Fruit fly (Drosophila melanogaster) whole organism, embryonic: ENCODE data around the gene CG13676.

Experiments
- Awh ChIP-seq: fragments of 200-800 bp; sonication (Bioruptor generic); IDR thresholded peaks from 2 replicates; pipeline ENCODE4, ENCODE4 v1.3.6; 2022; ENCODE audit warnings: missing biosample characterization, missing genetic modification characterization
- Bteb2 ChIP-seq: fragments of 200-800 bp; sonication (Bioruptor generic); optimal IDR thresholded peaks from 2 replicates; lab custom pipeline; 2016; ENCODE audit warnings: missing biosample characterization, missing genetic modification characterization
- CG10267 ChIP-seq: fragments of 200-800 bp; sonication (Bioruptor generic); optimal IDR thresholded peaks from 2 replicates; lab custom pipeline; 2018; ENCODE audit warnings: missing biosample characterization, mild to moderate bottlenecking, missing genetic modification characterization, moderate library complexity
- CG10274 ChIP-seq: fragments of 200-800 bp; sonication (Bioruptor generic); optimal IDR thresholded peaks from 3 replicates; lab custom pipeline; 2017; ENCODE audit warnings: missing biosample characterization, mild to moderate bottlenecking, missing genetic modification characterization
- CG11398 ChIP-seq: fragments of 200-800 bp; sonication (Bioruptor generic); optimal IDR thresholded peaks from 2 replicates; lab custom pipeline; 2016; ENCODE audit warnings: missing biosample characterization, missing genetic modification characterization
- CG11504 ChIP-seq: fragments of 200-800 bp; sonication (Bioruptor generic); optimal IDR thresholded peaks from 3 replicates; lab custom pipeline; 2019; ENCODE audit warnings: missing biosample characterization, mild to moderate bottlenecking, missing genetic modification characterization, moderate library complexity
- CG12236 ChIP-seq: fragments of 200-800 bp; sonication (Bioruptor generic); optimal IDR thresholded peaks from 2 replicates; lab custom pipeline; 2016; ENCODE audit warnings: missing biosample characterization, missing genetic modification characterization
- CG13296 ChIP-seq: fragments of 200-800 bp; sonication (Bioruptor generic); optimal IDR thresholded peaks from 3 replicates; lab custom pipeline; 2018; ENCODE audit warnings: missing biosample characterization, mild to moderate bottlenecking, missing genetic modification characterization
- CG14860 ChIP-seq: fragments of 200-800 bp; sonication (Bioruptor generic); IDR thresholded peaks from 3 replicates; pipeline ENCODE4 v1.3.6; 2022; ENCODE audit warnings: missing biosample characterization, missing genetic modification characterization; ENCODE audit not compliant: partially characterized antibody
- CG16863 ChIP-seq: fragments of 200-800 bp; sonication (Bioruptor generic); optimal IDR thresholded peaks from 3 replicates; lab custom pipeline; 2016; ENCODE audit warnings: missing biosample characterization, missing genetic modification characterization
- CG17385 ChIP-seq: fragments of 200-800 bp; sonication (Bioruptor generic); optimal IDR thresholded peaks from 3 replicates; lab custom pipeline; 2018; ENCODE audit warnings: missing biosample characterization, mild to moderate bottlenecking, missing genetic modification characterization
- CG18599 ChIP-seq: fragments of 200-800 bp; sonication (Bioruptor generic); optimal IDR thresholded peaks from 3 replicates; lab custom pipeline; 2017; ENCODE audit warnings: missing biosample characterization, missing genetic modification characterization, mild to moderate bottlenecking, moderate library complexity, missing genetic modification reagents
- CG2120 ChIP-seq: fragments of 200-800 bp; sonication (Bioruptor generic); optimal IDR thresholded peaks from 3 replicates; lab custom pipeline; 2016; ENCODE audit warnings: missing biosample characterization, missing genetic modification characterization
- CG32532 ChIP-seq: fragments of 200-800 bp; sonication (Bioruptor generic); IDR thresholded peaks from 2 replicates; pipeline ENCODE4 v1.3.6; 2022; ENCODE audit warnings: missing biosample characterization, missing genetic modification characterization
- CG4424 ChIP-seq: fragments of 200-800 bp; sonication (Bioruptor generic); optimal IDR thresholded peaks from 3 replicates; lab custom pipeline; 2016; ENCODE audit warnings: missing biosample characterization, missing genetic modification characterization
- CG6765 ChIP-seq: fragments of 200-800 bp; sonication (Bioruptor generic); optimal IDR thresholded peaks from 3 replicates; lab custom pipeline; 2017; ENCODE audit warnings: missing biosample characterization, mild to moderate bottlenecking, missing genetic modification characterization
- CG7271 ChIP-seq: fragments of 200-800 bp; sonication (Bioruptor generic); optimal IDR thresholded peaks from 2 replicates; lab custom pipeline; 2018; ENCODE audit warnings: missing biosample characterization, mild to moderate bottlenecking, missing genetic modification characterization, moderate library complexity
- CG8765 ChIP-seq: fragments of 200-800 bp; sonication (Bioruptor generic); IDR thresholded peaks from 2 replicates; pipeline ENCODE4 v1.3.6; 2022; ENCODE audit warnings: missing biosample characterization, missing genetic modification characterization
- CG9437 ChIP-seq: fragments of 200-800 bp; sonication (Bioruptor generic); optimal IDR thresholded peaks from 2 replicates; lab custom pipeline; 2018; ENCODE audit warnings: missing biosample characterization, mild to moderate bottlenecking, missing genetic modification characterization
- Camta ChIP-seq: fragments of 200-800 bp; sonication (Bioruptor generic); optimal IDR thresholded peaks from 2 replicates; lab custom pipeline; 2016; ENCODE audit warnings: missing biosample characterization, missing genetic modification characterization
- Deaf1 ChIP-seq: fragments of 200-800 bp; optimal IDR thresholded peaks from 3 replicates; lab custom pipeline; 2019; ENCODE audit warnings: missing biosample characterization, mild to moderate bottlenecking, missing genetic modification characterization, moderate library complexity
- Dek ChIP-seq: fragments of 200-800 bp; sonication (Bioruptor generic); optimal IDR thresholded peaks from 3 replicates; lab custom pipeline; 2019; ENCODE audit warnings: missing biosample characterization, mild to moderate bottlenecking, missing genetic modification characterization, moderate library complexity
- Fer2 ChIP-seq: fragments of 200-800 bp; sonication (Bioruptor generic); optimal IDR thresholded peaks from 2 replicates; lab custom pipeline; 2018; ENCODE audit warnings: missing biosample characterization, mild to moderate bottlenecking, missing genetic modification characterization, moderate library complexity
- Hmr ChIP-seq: fragments of 200-800 bp; sonication (Bioruptor generic); optimal IDR thresholded peaks from 3 replicates; lab custom pipeline; 2017; ENCODE audit warnings: mild to moderate bottlenecking, missing biosample characterization, missing genetic modification reagents, missing genetic modification characterization
- Hr3 ChIP-seq: fragments of 200-800 bp; sonication (Bioruptor generic); optimal IDR thresholded peaks from 3 replicates; lab custom pipeline; 2016; ENCODE audit warnings: missing biosample characterization, missing genetic modification characterization
- Kr ChIP-seq: fragments of 200-800 bp; sonication (Bioruptor generic); optimal IDR thresholded peaks from 2 replicates; lab custom pipeline; 2017; ENCODE audit warnings: missing biosample characterization, mild to moderate bottlenecking, missing genetic modification characterization
- Meics ChIP-seq: fragments of 200-800 bp; sonication (Bioruptor generic); optimal IDR thresholded peaks from 2 replicates; lab custom pipeline; 2017; ENCODE audit warnings: missing biosample characterization, mild to moderate bottlenecking, missing genetic modification characterization
- Myb ChIP-seq: fragments of 200-800 bp; sonication (Bioruptor generic); optimal IDR thresholded peaks from 2 replicates; lab custom pipeline; 2016; ENCODE audit warnings: missing biosample characterization, missing genetic modification characterization
- NfI ChIP-seq: fragments of 200-800 bp; sonication (Bioruptor generic); optimal IDR thresholded peaks from 3 replicates; lab custom pipeline; 2018; ENCODE audit warnings: missing biosample characterization, mild to moderate bottlenecking, missing genetic modification characterization, moderate library complexity
- Sox102F ChIP-seq: fragments of 200-800 bp; sonication (Bioruptor generic); optimal IDR thresholded peaks from 2 replicates; lab custom pipeline; 2018; ENCODE audit warnings: missing biosample characterization, mild to moderate bottlenecking, missing genetic modification characterization, moderate library complexity
- abd-A ChIP-seq: fragments of 200-800 bp; sonication (Bioruptor generic); optimal IDR thresholded peaks from 3 replicates; lab custom pipeline; 2019; ENCODE audit warnings: missing biosample characterization, mild to moderate bottlenecking, missing genetic modification characterization, moderate library complexity
- ash1 ChIP-seq: fragments of 200-800 bp; sonication (Bioruptor generic); optimal IDR thresholded peaks from 2 replicates; lab custom pipeline; 2018; ENCODE audit warnings: missing biosample characterization, mild to moderate bottlenecking, missing genetic modification characterization
- cato ChIP-seq: fragments of 200-800 bp; sonication (Bioruptor generic); optimal IDR thresholded peaks from 2 replicates; lab custom pipeline; 2016; ENCODE audit warnings: missing biosample characterization, missing genetic modification characterization, borderline replicate concordance
- chif ChIP-seq, 2 experiments: fragments of 200-800 bp; sonication (Bioruptor generic); optimal IDR thresholded peaks; 3 replicates each; lab custom pipeline; 2016; ENCODE audit warnings: missing biosample characterization in 2 of 2, missing genetic modification characterization in 2 of 2
- chn ChIP-seq: fragments of 200-800 bp; sonication (Bioruptor generic); optimal IDR thresholded peaks from 2 replicates; lab custom pipeline; 2016; ENCODE audit warnings: missing biosample characterization, missing genetic modification characterization
- dati ChIP-seq: fragments of 200-800 bp; sonication (Bioruptor generic); IDR thresholded peaks from 2 replicates; pipeline ENCODE4 v1.3.6; 2022; ENCODE audit warnings: missing biosample characterization, missing genetic modification characterization
- disco-r ChIP-seq: fragments of 200-800 bp; sonication (Bioruptor generic); optimal IDR thresholded peaks from 2 replicates; lab custom pipeline; 2016; ENCODE audit warnings: missing biosample characterization, missing genetic modification characterization
- gem ChIP-seq: fragments of 200-800 bp; sonication (Bioruptor generic); optimal IDR thresholded peaks from 2 replicates; lab custom pipeline; 2019; ENCODE audit warnings: missing biosample characterization, mild to moderate bottlenecking, missing genetic modification characterization, moderate library complexity
- lab ChIP-seq: fragments of 200-800 bp; sonication (Bioruptor generic); optimal IDR thresholded peaks from 3 replicates; lab custom pipeline; 2017; ENCODE audit warnings: missing biosample characterization, missing genetic modification characterization, mild to moderate bottlenecking, moderate library complexity, missing genetic modification reagents
- nmo ChIP-seq: fragments of 200-800 bp; sonication (Bioruptor generic); optimal IDR thresholded peaks from 2 replicates; lab custom pipeline; 2018; ENCODE audit warnings: missing biosample characterization, mild to moderate bottlenecking, missing genetic modification characterization, moderate library complexity
- odd ChIP-seq: fragments of 200-800 bp; sonication (Bioruptor generic); optimal IDR thresholded peaks from 2 replicates; lab custom pipeline; 2017; ENCODE audit warnings: missing biosample characterization, mild to moderate bottlenecking, missing genetic modification characterization
- phol ChIP-seq: fragments of 200-800 bp; sonication (Bioruptor generic); optimal IDR thresholded peaks from 3 replicates; lab custom pipeline; 2018; ENCODE audit warnings: missing biosample characterization, mild to moderate bottlenecking, missing genetic modification characterization, moderate library complexity
- pum ChIP-seq: fragments of 200-800 bp; sonication (Bioruptor generic); optimal IDR thresholded peaks from 2 replicates; lab custom pipeline; 2016; ENCODE audit warnings: missing biosample characterization, missing genetic modification characterization
- pzg ChIP-seq: fragments of 200-800 bp; sonication (Bioruptor generic); optimal IDR thresholded peaks from 3 replicates; lab custom pipeline; 2018; ENCODE audit warnings: missing biosample characterization, mild to moderate bottlenecking, missing genetic modification characterization, moderate library complexity
- rib ChIP-seq: fragments of 200-800 bp; sonication (Bioruptor generic); IDR thresholded peaks from 2 replicates; pipeline ENCODE4 v1.3.6; 2022; ENCODE audit warnings: missing biosample characterization, missing genetic modification characterization
- sd ChIP-seq: fragments of 200-800 bp; sonication (Bioruptor generic); optimal IDR thresholded peaks from 3 replicates; lab custom pipeline; 2018; ENCODE audit warnings: missing biosample characterization, mild to moderate bottlenecking, missing genetic modification characterization, moderate library complexity
- sens ChIP-seq: fragments of 200-800 bp; sonication (Bioruptor generic); peaks from one replicate; lab custom pipeline; 2016; ENCODE audit warnings: missing biosample characterization, missing genetic modification characterization
- tx ChIP-seq: fragments of 200-800 bp; sonication (Bioruptor generic); optimal IDR thresholded peaks from 2 replicates; lab custom pipeline; 2016; ENCODE audit warnings: missing biosample characterization, missing genetic modification characterization
- vfl ChIP-seq: fragments of 200-800 bp; sonication (Bioruptor generic); optimal IDR thresholded peaks from 2 replicates; lab custom pipeline; 2016; ENCODE audit warnings: missing biosample characterization, missing genetic modification characterization
- vvl ChIP-seq: fragments of 200-800 bp; sonication (Bioruptor generic); IDR thresholded peaks from 2 replicates; pipeline ENCODE4 v1.3.6; 2022; ENCODE audit warnings: missing biosample characterization, missing genetic modification characterization
- zen ChIP-seq: fragments of 200-800 bp; sonication (Bioruptor generic); optimal IDR thresholded peaks from 3 replicates; lab custom pipeline; 2018; ENCODE audit warnings: missing biosample characterization, mild to moderate bottlenecking, missing genetic modification characterization, moderate library complexity

Gene CG13676

dm6 chr3L:8094652-8095129 lies 56.9 kb downstream of the CG13676 start (continued):
- TF ChIP-seq CG12236 (GFP tag; lab: Kevin White, UChicago): no peak
- no peak for TF ChIP-seq CG9437 (GFP tag; lab: Kevin White, UChicago)
- TF ChIP-seq Bteb2 (GFP tag; lab: Kevin White, UChicago): no peak
- TF ChIP-seq lab: peak; percentile 32
- no peak for TF ChIP-seq pum (GFP tag; lab: Kevin White, UChicago)
- TF ChIP-seq sd: peak; percentile 74
- TF ChIP-seq Camta: no peak
- no peak for TF ChIP-seq Dek (tag; lab: Kevin White, UChicago)
- peak; percentile 2 for TF ChIP-seq CG6765 (GFP tag; lab: Kevin White, UChicago)
- TF ChIP-seq NfI (GFP tag; lab: Kevin White, UChicago): no peak
- TF ChIP-seq odd: no peak
- no peak for TF ChIP-seq Fer2 (tag; lab: Kevin White, UChicago)
- no peak for TF ChIP-seq CG10267
- TF ChIP-seq tx (GFP tag; lab: Kevin White, UChicago): no peak
- TF ChIP-seq vfl (GFP tag; lab: Kevin White, UChicago): no peak
- no peak for TF ChIP-seq CG4424
- peak; percentile 16 for TF ChIP-seq Hr3 (GFP tag; lab: Kevin White, UChicago)
- TF ChIP-seq ash1 (GFP tag; lab: Kevin White, UChicago): no peak
- TF ChIP-seq rib: peak; percentile 78
- no peak for TF ChIP-seq CG8765 (GFP tag; lab: Robert Waterston, UW)
- TF ChIP-seq Kr: no peak
- TF ChIP-seq Awh (GFP tag; lab: Robert Waterston, UW): no peak
- TF ChIP-seq CG2120 (GFP tag; lab: Kevin White, UChicago): peak; percentile 12
- peak; percentile 18 for TF ChIP-seq phol (tag; lab: Kevin White, UChicago)
- TF ChIP-seq CG17385 (GFP tag; lab: Kevin White, UChicago): peak; percentile 60
- TF ChIP-seq CG13296 (GFP tag; lab: Kevin White, UChicago): no peak
- peak; percentile 56 for TF ChIP-seq Meics (GFP tag; lab: Kevin White, UChicago)
- no peak for TF ChIP-seq chif (GFP tag; optimal IDR thresholded peaks at IDR 0.05; lab: Kevin White, UChicago)
- TF ChIP-seq disco-r: no peak
- no peak for TF ChIP-seq vvl (GFP tag; lab: Robert Waterston, UW)
- TF ChIP-seq nmo: no peak
- TF ChIP-seq cato: no peak
- no peak for TF ChIP-seq CG7271 (tag; lab: Kevin White, UChicago)
- no peak for TF ChIP-seq pzg (GFP tag; lab: Kevin White, UChicago)
- TF ChIP-seq abd-A: peak; percentile 18
- no peak for TF ChIP-seq CG11398 (GFP tag; lab: Kevin White, UChicago)
- TF ChIP-seq Hmr (GFP tag; lab: Kevin White, UChicago): peak; percentile 49
- peak; percentile 49 for TF ChIP-seq CG11504 (tag; lab: Kevin White, UChicago)
- TF ChIP-seq dati (GFP tag; lab: Robert Waterston, UW): no peak
- peak; percentile 61 for TF ChIP-seq gem (tag; lab: Kevin White, UChicago)
- TF ChIP-seq CG16863 (GFP tag; lab: Kevin White, UChicago): no peak
- TF ChIP-seq Sox102F (GFP tag; lab: Kevin White, UChicago): peak; percentile 33
- peak; percentile 75 for TF ChIP-seq CG18599 (GFP tag; lab: Kevin White, UChicago)
- no peak for TF ChIP-seq CG10274 (GFP tag; lab: Kevin White, UChicago)
- TF ChIP-seq sens (GFP tag; lab: Kevin White, UChicago): peak; percentile 41
- TF ChIP-seq Myb (GFP tag; lab: Kevin White, UChicago): no peak
- TF ChIP-seq CG32532: peak; percentile 64
- peak; percentile 24 for TF ChIP-seq Deaf1 (tag; lab: Kevin White, UChicago)
- TF ChIP-seq CG14860 (GFP tag; lab: Robert Waterston, UW): no peak
- TF ChIP-seq chn: no peak
- no peak for TF ChIP-seq zen
